Fruit fly (Drosophila melanogaster) whole organism: ENCODE measurements around the gene CG9231.

ENCODE experiments used
- Dll ChIP-seq: fragments of >200 bp; optimal IDR thresholded peaks from 2 replicates; lab custom pipeline; 2017
- EcR ChIP-seq, 2 experiments: fragments of >200 bp; optimal IDR thresholded peaks; 2 replicates each; lab custom pipeline; 2017; ENCODE audit warnings: missing biosample characterization in 2 of 2, missing genetic modification characterization in 2 of 2, missing genetic modification reagents in 2 of 2
- pan ChIP-seq: fragments of >200 bp; optimal IDR thresholded peaks from 2 replicates; lab custom pipeline; 2017
- psq ChIP-seq: fragments of >200 bp; optimal IDR thresholded peaks from 2 replicates; lab custom pipeline; 2017

DNA sequence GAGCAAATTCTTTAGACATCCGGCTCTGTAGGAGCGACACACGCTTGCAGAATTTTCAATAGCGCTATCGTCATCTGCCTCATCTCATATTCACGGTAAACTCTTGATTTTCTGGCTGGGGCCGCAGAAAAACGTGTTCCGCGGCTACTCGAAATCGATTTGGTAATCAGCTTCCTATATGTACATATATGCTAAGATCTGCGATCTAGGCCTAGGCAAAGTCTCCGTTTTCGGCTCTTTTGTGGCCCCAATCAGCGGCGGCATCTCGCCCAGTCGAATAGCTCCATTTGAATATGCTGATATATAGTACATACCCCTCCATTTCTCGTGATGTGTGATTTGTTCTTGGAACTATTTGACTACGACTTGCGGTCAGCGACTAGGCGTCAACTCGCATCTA is 22.8 kb downstream of the CG9231 start:
- TF ChIP-seq psq (lab: Kevin White, UChicago) (no peak), EcR (GFP tag; optimal IDR thresholded peaks at IDR 0.05; lab: Kevin White, UChicago) (no peak), pan (lab: Kevin White, UChicago) (no peak), Dll (no peak)
